Fruit fly (Drosophila melanogaster) Kc167 (cell line): Measurements from ENCODE around the gene CG14515.

Experiments used
- Myc ChIP-seq: fragments of >200 bp; optimal IDR thresholded peaks from 2 replicates; lab custom pipeline; 2017; ENCODE audit warnings: missing external identifiers
- h ChIP-seq: fragments of >200 bp; optimal IDR thresholded peaks from 3 replicates; lab custom pipeline; 2018; ENCODE audit warnings: missing external identifiers
- insv ChIP-seq: fragments of >200 bp; optimal IDR thresholded peaks from 3 replicates; lab custom pipeline; 2018; ENCODE audit warnings: missing external identifiers
- psq ChIP-seq: fragments of >200 bp; optimal IDR thresholded peaks from 2 replicates; lab custom pipeline; 2017; ENCODE audit warnings: missing external identifiers
- ttk ChIP-seq: sonication (Bioruptor generic); optimal IDR thresholded peaks from 2 replicates; lab custom pipeline; 2017; ENCODE audit warnings: missing external identifiers

DNA sequence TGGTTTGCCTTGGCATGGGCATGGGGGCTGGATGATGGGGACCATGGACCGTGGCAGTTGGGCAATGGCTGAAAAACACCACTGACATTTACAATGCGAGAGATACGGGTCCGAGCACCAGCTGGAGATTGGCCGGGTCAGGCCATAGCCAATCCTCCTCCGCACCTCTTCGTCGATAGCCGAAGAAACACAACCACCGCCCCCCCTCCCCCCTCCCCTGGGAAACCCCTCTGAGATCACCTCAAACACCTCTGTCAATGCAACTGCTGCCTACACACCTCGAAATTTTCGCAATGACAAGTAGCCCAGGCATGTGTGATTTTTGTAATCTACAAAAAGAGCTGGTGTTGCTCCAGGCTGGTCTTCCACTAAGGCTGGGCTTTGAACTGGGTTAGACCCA is 15.2 kb downstream of the CG14515 start:
- TF ChIP-seq h, result no peak
- no peak for TF ChIP-seq Myc (lab: Kevin White, UChicago)
- no peak for TF ChIP-seq psq
- no peak for TF ChIP-seq ttk (lab: Kevin White, UChicago)
- TF ChIP-seq insv (lab: Kevin White, UChicago), result no peak
